Worm (Caenorhabditis elegans) whole organism, L2 larva: ENCODE measurements around the gene T05H10.8.

ENCODE experiments used
- crh-2 ChIP-seq: sonication (generic microtip); optimal IDR thresholded peaks from 2 replicates; lab custom pipeline; 2017; ENCODE audit warnings: missing biosample characterization, missing genetic modification characterization
- elt-3 ChIP-seq: sonication (generic microtip); optimal IDR thresholded peaks from 2 replicates; lab custom pipeline; 2017; ENCODE audit warnings: missing biosample characterization, missing genetic modification characterization
- lin-39 ChIP-seq: fragments of 150-350 bp; optimal IDR thresholded peaks from 2 replicates; lab custom pipeline; 2014; ENCODE audit warnings: missing biosample characterization, missing genetic modification reagents, missing genetic modification characterization
- ztf-11 ChIP-seq: sonication (generic microtip); optimal IDR thresholded peaks from 2 replicates; lab custom pipeline; 2017; ENCODE audit warnings: missing biosample characterization, missing genetic modification characterization

- TF ChIP-seq crh-2 (peak; percentile 62), lin-39 (tag; lab: Kevin White, UChicago) (no peak), ztf-11 (tag; lab: Kevin White, UChicago) (no peak), elt-3 (tag; lab: Kevin White, UChicago) (no peak)
Observed at ce11 chrII:8039416-8039815, 19.5 kb upstream of the T05H10.8 start, which contains the start of the genes ubh-4 and algn-6.
